Fruit fly (Drosophila melanogaster): ENCODE data around the gene Timp.

The Timp gene

DNA sequence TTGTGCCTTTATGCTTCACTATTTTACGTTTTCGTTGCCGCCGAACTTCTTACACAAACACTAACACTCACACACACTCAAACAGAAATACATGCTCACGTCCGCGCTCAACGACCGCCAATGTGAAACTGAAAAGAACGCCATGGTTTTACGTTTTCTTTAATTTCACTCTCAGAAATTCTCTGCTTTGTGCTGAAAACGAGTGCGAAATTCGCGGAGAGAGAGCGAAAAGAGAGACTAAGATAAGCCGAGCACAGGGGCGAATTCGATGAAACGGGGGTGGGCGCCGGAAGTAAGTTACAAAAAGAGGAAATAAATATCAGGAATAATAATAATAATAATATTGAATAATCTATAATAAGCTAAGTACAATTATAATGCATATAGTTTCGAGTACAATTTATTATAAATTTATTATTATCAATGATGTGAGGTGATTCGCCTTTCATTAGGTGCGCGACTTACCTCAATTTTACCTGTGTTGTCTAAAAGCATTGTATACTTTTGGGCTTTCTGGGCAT is 42.4 kb downstream of the Timp start, which contains the start of gene Best1 (continued):
- TF ChIP-seq Gug (GFP tag; IDR thresholded peaks at IDR 0.05) (peak; percentile 96), Blimp-1 (GFP tag; optimal IDR thresholded peaks at IDR 0.05) (peak; percentile 95), Xbp1 (GFP tag; optimal IDR thresholded peaks at IDR 0.05) (peak; percentile 92), CG18011 (GFP tag; optimal IDR thresholded peaks at IDR 0.05) (peak; percentile 77), dm (GFP tag; optimal IDR thresholded peaks at IDR 0.05) (peak; percentile 33), CG11504 (tag; optimal IDR thresholded peaks at IDR 0.05) (peak; percentile 91), CG18764 (GFP tag; optimal IDR thresholded peaks at IDR 0.05) (peak; percentile 33), CG18619 (GFP tag; optimal IDR thresholded peaks at IDR 0.05) (peak; percentile 89), ftz-f1 (GFP tag; optimal IDR thresholded peaks at IDR 0.05) (peak; percentile 57), CG11085 (GFP tag; IDR thresholded peaks at IDR 0.05) (peak; percentile 92), E2f1 (GFP tag; IDR thresholded peaks at IDR 0.05) (peak; percentile 90), bbx (GFP tag; IDR thresholded peaks at IDR 0.05; ENCODE audit: partially characterized antibody) (peak; percentile 74), CG10979 (tag; optimal IDR thresholded peaks at IDR 0.05) (peak; percentile 92), sc (optimal IDR thresholded peaks at IDR 0.05) (no peak), sc (GFP tag; optimal IDR thresholded peaks at IDR 0.05) (peak; percentile 85), CG15601 (tag; optimal IDR thresholded peaks at IDR 0.05) (peak; percentile 89), CG1832 (GFP tag; optimal IDR thresholded peaks at IDR 0.05) (no peak), Doc2 (GFP tag; IDR thresholded peaks at IDR 0.05) (peak; percentile 65), sug (tag; optimal IDR thresholded peaks at IDR 0.05) (peak; percentile 89), trh (GFP tag; optimal IDR thresholded peaks at IDR 0.05) (peak; percentile 69), zen2 (GFP tag; IDR thresholded peaks at IDR 0.05; ENCODE audit: partially characterized antibody) (no peak; the same call in 2 of the 3 replicates), tup (GFP tag; optimal IDR thresholded peaks at IDR 0.05) (peak; percentile 71), Nf-YC (tag; optimal IDR thresholded peaks at IDR 0.05) (peak; percentile 84), ewg (GFP tag; optimal IDR thresholded peaks at IDR 0.05) (peak; percentile 83), Asciz (GFP tag; optimal IDR thresholded peaks at IDR 0.05) (peak; percentile 87), gcm2 (GFP tag; optimal IDR thresholded peaks at IDR 0.05) (peak; percentile 35), Pdp1 (GFP tag; optimal IDR thresholded peaks at IDR 0.05) (peak; percentile 76 to 83), abd-A (tag; optimal IDR thresholded peaks at IDR 0.05) (no peak), vnd (GFP tag; IDR thresholded peaks at IDR 0.05; ENCODE audit: partially characterized antibody) (no peak), CG18262 (tag; optimal IDR thresholded peaks at IDR 0.05) (peak; percentile 93), Awh (GFP tag; IDR thresholded peaks at IDR 0.05) (peak; percentile 87), sqz (GFP tag; optimal IDR thresholded peaks at IDR 0.05) (peak; percentile 70), D19A (tag; optimal IDR thresholded peaks at IDR 0.05) (peak; percentile 88), CG7987 (GFP tag; optimal IDR thresholded peaks at IDR 0.05) (peak; percentile 77), Dbx (GFP tag; IDR thresholded peaks at IDR 0.05) (peak; percentile 97), CG12299 (tag; optimal IDR thresholded peaks at IDR 0.05) (peak; percentile 86), dmrt99B (tag; optimal IDR thresholded peaks at IDR 0.05) (peak; percentile 89), CG7928 (GFP tag; optimal IDR thresholded peaks at IDR 0.05) (peak; percentile 32), CG7786 (GFP tag; optimal IDR thresholded peaks at IDR 0.05) (peak; percentile 59), sima (GFP tag; optimal IDR thresholded peaks at IDR 0.05) (peak; percentile 34), eve (GFP tag; optimal IDR thresholded peaks at IDR 0.05) (peak in 1 of 2 experiments; percentile 26), unpg (GFP tag; optimal IDR thresholded peaks at IDR 0.05) (peak; percentile 95), tap (tag; optimal IDR thresholded peaks at IDR 0.05) (peak; percentile 86), CG2116 (GFP tag; optimal IDR thresholded peaks at IDR 0.05) (peak; percentile 44), CG14050 (GFP tag; IDR thresholded peaks at IDR 0.05) (peak; percentile 85), en (GFP tag; optimal IDR thresholded peaks at IDR 0.05) (peak; percentile 27), CG3065 (GFP tag; optimal IDR thresholded peaks at IDR 0.05) (peak; percentile 49), CoRest (tag; optimal IDR thresholded peaks at IDR 0.05) (peak; percentile 94), knrl (GFP tag; IDR thresholded peaks at IDR 0.05; ENCODE audit: partially characterized antibody) (peak; percentile 77)
